Fruit fly (Drosophila melanogaster): ENCODE measurements around the gene CG13386.

The CG13386 gene

dm6 chr2L:8398721-8399120 lies at the start of gene CG13386:
Gene CG13386, plus strand, starts transcription at chr2L:8399021.
- TF ChIP-seq EcR (GFP tag; optimal IDR thresholded peaks at IDR 0.05) (no peak), Dll (optimal IDR thresholded peaks at IDR 0.05) (no peak), CG8478 (optimal IDR thresholded peaks at IDR 0.05) (no peak), usp (GFP tag; optimal IDR thresholded peaks at IDR 0.05) (no peak), pan (optimal IDR thresholded peaks at IDR 0.05) (no peak), psq (optimal IDR thresholded peaks at IDR 0.05) (no peak)

- TF ChIP-seq pan (optimal IDR thresholded peaks at IDR 0.05) (no peak), psq (optimal IDR thresholded peaks at IDR 0.05) (no peak), CG8478 (optimal IDR thresholded peaks at IDR 0.05) (no peak), Dll (optimal IDR thresholded peaks at IDR 0.05) (no peak)
These were observed 48.2 kb upstream of the CG13386 start for dm6 chr2L:8350560-8351171.

dm6 chr2L:8351333-8351732 lies 47.5 kb upstream of the CG13386 start:
- TF ChIP-seq Dll (optimal IDR thresholded peaks at IDR 0.05) (no peak), usp (GFP tag; optimal IDR thresholded peaks at IDR 0.05) (no peak), EcR (GFP tag; optimal IDR thresholded peaks at IDR 0.05) (no peak), pan (optimal IDR thresholded peaks at IDR 0.05) (no peak), CG8478 (optimal IDR thresholded peaks at IDR 0.05) (no peak), psq (optimal IDR thresholded peaks at IDR 0.05) (no peak)

dm6 chr2L:8351864-8352263 lies 47.0 kb upstream of the CG13386 start, which contains the start of gene Mur29B:
Gene Mur29B, plus strand, starts transcription at chr2L:8352187.
- no peak for TF ChIP-seq Dll (optimal IDR thresholded peaks at IDR 0.05)
- no peak for TF ChIP-seq psq (optimal IDR thresholded peaks at IDR 0.05)
- TF ChIP-seq EcR (GFP tag; optimal IDR thresholded peaks at IDR 0.05) = no peak
- TF ChIP-seq CG8478 (optimal IDR thresholded peaks at IDR 0.05) = no peak
- no peak for TF ChIP-seq pan (optimal IDR thresholded peaks at IDR 0.05)
- no peak for TF ChIP-seq usp (GFP tag; optimal IDR thresholded peaks at IDR 0.05)

- TF ChIP-seq CG8478 (optimal IDR thresholded peaks at IDR 0.05) = no peak
These were observed 43.4 kb upstream of the CG13386 start for dm6 chr2L:8355419-8355818.

- TF ChIP-seq pan (optimal IDR thresholded peaks at IDR 0.05) (no peak), CG8478 (optimal IDR thresholded peaks at IDR 0.05) (no peak), EcR (GFP tag; optimal IDR thresholded peaks at IDR 0.05) (no peak), Dll (optimal IDR thresholded peaks at IDR 0.05) (no peak), usp (GFP tag; optimal IDR thresholded peaks at IDR 0.05) (no peak), psq (optimal IDR thresholded peaks at IDR 0.05) (no peak)
These were observed 37.4 kb upstream of the CG13386 start for dm6 chr2L:8361204-8361952.

- TF ChIP-seq CG8478 (optimal IDR thresholded peaks at IDR 0.05) = no peak
These were observed 36.4 kb upstream of the CG13386 start, which contains the start of gene CG7627 for dm6 chr2L:8362273-8362954. Gene CG7627, minus strand, starts transcription at chr2L:8362469.

dm6 chr2L:8362955-8363285 lies 35.9 kb upstream of the CG13386 start:
- TF ChIP-seq CG8478 (optimal IDR thresholded peaks at IDR 0.05) (no peak), psq (optimal IDR thresholded peaks at IDR 0.05) (no peak), EcR (GFP tag; optimal IDR thresholded peaks at IDR 0.05) (no peak), Dll (optimal IDR thresholded peaks at IDR 0.05) (no peak), pan (optimal IDR thresholded peaks at IDR 0.05) (no peak), usp (GFP tag; optimal IDR thresholded peaks at IDR 0.05) (no peak)

DNA sequence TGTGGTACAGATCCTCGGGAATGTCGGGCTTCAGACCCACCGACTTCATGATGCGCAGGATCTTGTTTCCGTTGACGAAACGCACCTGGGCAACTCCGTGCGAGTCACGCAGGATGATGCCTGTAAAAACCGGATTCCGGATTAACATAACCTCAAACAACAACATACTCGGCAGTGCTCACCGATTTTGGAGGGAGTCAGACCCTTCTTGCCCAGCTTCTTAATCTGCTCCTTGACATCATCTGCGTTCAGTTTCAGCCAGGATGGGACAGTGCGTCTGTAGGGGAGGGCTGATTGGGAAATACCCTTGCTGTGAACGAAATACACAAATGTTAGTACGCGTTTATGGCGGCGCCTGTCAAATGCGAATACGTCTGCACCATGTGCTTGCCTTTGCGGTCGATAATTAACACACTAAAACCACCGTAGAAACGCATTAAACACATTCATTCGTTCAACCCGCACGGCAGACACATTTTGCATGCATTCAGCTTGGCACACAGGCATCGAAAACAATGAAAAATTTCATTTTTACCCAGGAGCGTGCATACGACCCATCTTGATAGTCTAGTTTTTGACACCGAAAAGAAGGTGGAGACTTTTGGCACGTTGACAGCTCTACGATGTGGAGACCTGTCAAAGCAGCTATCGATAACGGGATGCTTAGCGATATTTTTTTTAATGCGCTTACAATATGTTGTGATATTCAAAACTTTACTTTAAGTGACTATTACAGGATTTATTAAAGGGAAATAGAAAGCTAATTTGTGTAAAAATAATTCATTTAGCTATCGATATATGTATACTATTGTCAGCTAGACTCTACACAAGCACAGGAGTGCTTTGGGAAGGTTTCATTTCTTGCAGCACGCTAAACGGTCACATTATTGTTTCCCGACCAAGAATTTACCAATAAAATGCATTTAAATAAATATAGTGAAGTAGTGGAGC lies 34.5 kb upstream of the CG13386 start, which contains the start of the genes RpS13 and CSN8:
Gene RpS13 (minus strand): TSS at position 657 of the 951 bp plus-strand sequence.
Gene CSN8 (plus strand): TSS at position 850 of the 951 bp plus-strand sequence.
- TF ChIP-seq pan (optimal IDR thresholded peaks at IDR 0.05) = no peak
- TF ChIP-seq Dll (optimal IDR thresholded peaks at IDR 0.05) = no peak
- TF ChIP-seq usp (GFP tag; optimal IDR thresholded peaks at IDR 0.05) = no peak
- no peak for TF ChIP-seq EcR (GFP tag; optimal IDR thresholded peaks at IDR 0.05)
- no peak for TF ChIP-seq CG8478 (optimal IDR thresholded peaks at IDR 0.05)
- no peak for TF ChIP-seq psq (optimal IDR thresholded peaks at IDR 0.05)

DNA sequence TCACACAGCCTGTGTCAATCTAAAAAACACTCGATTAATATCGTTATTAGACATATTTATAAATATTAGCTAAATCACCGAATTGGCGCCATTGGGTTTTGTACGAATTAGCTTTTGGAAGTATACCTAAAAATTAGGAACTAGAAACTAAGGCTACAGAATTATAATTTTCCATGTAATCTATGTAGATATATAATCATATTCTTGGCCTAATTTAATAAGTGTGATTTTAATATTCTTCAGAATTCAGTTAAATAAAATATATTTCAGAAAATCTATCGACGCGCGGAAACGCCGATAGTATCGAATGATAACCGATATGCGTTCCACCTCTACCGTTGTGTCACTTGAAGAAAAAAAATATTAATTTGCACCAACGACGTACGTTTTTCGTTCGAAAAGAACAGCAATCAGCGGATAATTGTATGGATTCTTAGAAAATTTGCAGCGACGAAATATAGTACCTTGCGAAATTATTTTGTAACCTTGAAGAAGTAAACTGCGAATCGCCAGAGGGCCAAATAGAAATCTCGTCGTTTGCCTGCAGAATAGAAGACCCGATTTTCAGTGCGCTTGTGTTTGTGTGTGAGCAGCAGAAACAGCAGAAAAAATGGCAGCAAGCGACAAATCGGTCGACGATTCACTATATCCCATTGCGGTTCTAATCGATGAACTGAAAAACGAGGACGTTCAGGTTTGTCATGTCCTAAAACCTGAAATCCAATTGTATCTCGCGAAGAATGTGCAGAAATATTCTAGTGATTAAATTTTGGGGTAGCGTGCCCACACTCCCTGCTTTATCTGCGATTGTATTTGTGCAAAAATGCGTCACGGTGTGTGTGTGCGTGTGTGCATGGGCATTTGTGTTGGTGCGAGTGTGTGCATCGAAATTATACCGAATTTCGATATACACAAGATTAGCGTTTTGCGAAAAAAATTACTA lies 32.8 kb upstream of the CG13386 start, which contains the start of gene Pp2A-29B:
Gene Pp2A-29B (plus strand): TSS at position 338 of the 943 bp plus-strand sequence.
- TF ChIP-seq psq (optimal IDR thresholded peaks at IDR 0.05) = no peak

All from whole organism.